Fruit fly (Drosophila melanogaster): ENCODE data around the gene nerfin-1.
A peak's percentile ranks its signal among the peaks of the same experiment; 100 is the strongest.
"Not testable (repeated sequence)": the region's sequence is repeated elsewhere in the genome, so short reads cannot be mapped to it uniquely, and the experiment has no call there.

nerfin-1 gene

dm6 chr3L:908508-909162 is at the start of gene nerfin-1:
Gene nerfin-1, plus strand, starts transcription at chr3L:909112.
- TF ChIP-seq Dll (optimal IDR thresholded peaks at IDR 0.05) (no peak), pan (optimal IDR thresholded peaks at IDR 0.05) (no peak), EcR (GFP tag; optimal IDR thresholded peaks at IDR 0.05) (no peak), CG8478 (optimal IDR thresholded peaks at IDR 0.05) (no peak), usp (GFP tag; optimal IDR thresholded peaks at IDR 0.05) (no peak), psq (optimal IDR thresholded peaks at IDR 0.05) (no peak)

dm6 chr3L:865096-865495 is 43.8 kb upstream of the nerfin-1 start, which contains the start of gene CG12502:
Gene CG12502, plus strand, starts transcription at chr3L:865396.
- TF ChIP-seq psq (optimal IDR thresholded peaks at IDR 0.05); usp (GFP tag; optimal IDR thresholded peaks at IDR 0.05); pan (optimal IDR thresholded peaks at IDR 0.05): not testable (repeated sequence)

dm6 chr3L:868800-869199 is 40.1 kb upstream of the nerfin-1 start:
- TF ChIP-seq CG8478 (optimal IDR thresholded peaks at IDR 0.05): no peak
- no peak for TF ChIP-seq psq (optimal IDR thresholded peaks at IDR 0.05)
- TF ChIP-seq usp (GFP tag; optimal IDR thresholded peaks at IDR 0.05): no peak
- TF ChIP-seq Dll (optimal IDR thresholded peaks at IDR 0.05): no peak
- TF ChIP-seq EcR (GFP tag; optimal IDR thresholded peaks at IDR 0.05): no peak
- no peak for TF ChIP-seq pan (optimal IDR thresholded peaks at IDR 0.05)

dm6 chr3L:871713-872112 is 37.2 kb upstream of the nerfin-1 start, which contains the start of gene Usp10:
Gene Usp10, plus strand, starts transcription at chr3L:871899.
- TF ChIP-seq Dll (optimal IDR thresholded peaks at IDR 0.05) (no peak), pan (optimal IDR thresholded peaks at IDR 0.05) (no peak), psq (optimal IDR thresholded peaks at IDR 0.05) (no peak), CG8478 (optimal IDR thresholded peaks at IDR 0.05) (no peak), EcR (GFP tag; optimal IDR thresholded peaks at IDR 0.05) (no peak), usp (GFP tag; optimal IDR thresholded peaks at IDR 0.05) (no peak)

- TF ChIP-seq psq (optimal IDR thresholded peaks at IDR 0.05) (no peak), usp (GFP tag; optimal IDR thresholded peaks at IDR 0.05) (no peak), CG8478 (optimal IDR thresholded peaks at IDR 0.05) (no peak), EcR (GFP tag; optimal IDR thresholded peaks at IDR 0.05) (no peak), pan (optimal IDR thresholded peaks at IDR 0.05) (no peak), Dll (optimal IDR thresholded peaks at IDR 0.05) (no peak)
These were observed 36.4 kb upstream of the nerfin-1 start for dm6 chr3L:872389-872972.

- TF ChIP-seq Dll (optimal IDR thresholded peaks at IDR 0.05) (no peak), CG8478 (optimal IDR thresholded peaks at IDR 0.05) (no peak), psq (optimal IDR thresholded peaks at IDR 0.05) (no peak), EcR (GFP tag; optimal IDR thresholded peaks at IDR 0.05) (no peak), pan (optimal IDR thresholded peaks at IDR 0.05) (no peak), usp (GFP tag; optimal IDR thresholded peaks at IDR 0.05) (no peak)
These were observed 33.4 kb upstream of the nerfin-1 start for dm6 chr3L:875416-876011.

dm6 chr3L:876087-876486 is 32.8 kb upstream of the nerfin-1 start:
- TF ChIP-seq psq (optimal IDR thresholded peaks at IDR 0.05) (no peak), Dll (optimal IDR thresholded peaks at IDR 0.05) (no peak), CG8478 (optimal IDR thresholded peaks at IDR 0.05) (no peak), usp (GFP tag; optimal IDR thresholded peaks at IDR 0.05) (no peak), pan (optimal IDR thresholded peaks at IDR 0.05) (no peak), EcR (GFP tag; optimal IDR thresholded peaks at IDR 0.05) (no peak)

dm6 chr3L:876656-877055 is 32.3 kb upstream of the nerfin-1 start:
- TF ChIP-seq usp (GFP tag; optimal IDR thresholded peaks at IDR 0.05): no peak
- no peak for TF ChIP-seq pan (optimal IDR thresholded peaks at IDR 0.05)
- no peak for TF ChIP-seq EcR (GFP tag; optimal IDR thresholded peaks at IDR 0.05)
- no peak for TF ChIP-seq CG8478 (optimal IDR thresholded peaks at IDR 0.05)
- no peak for TF ChIP-seq psq (optimal IDR thresholded peaks at IDR 0.05)

dm6 chr3L:880851-881250 is 28.1 kb upstream of the nerfin-1 start:
- TF ChIP-seq pan (optimal IDR thresholded peaks at IDR 0.05) (no peak), Dll (optimal IDR thresholded peaks at IDR 0.05) (peak; percentile 51)

- TF ChIP-seq Dll (optimal IDR thresholded peaks at IDR 0.05) (peak; percentile 78), CG8478 (optimal IDR thresholded peaks at IDR 0.05) (no peak), usp (GFP tag; optimal IDR thresholded peaks at IDR 0.05) (no peak)
These were observed 27.2 kb upstream of the nerfin-1 start, which contains the start of gene CG13907 for dm6 chr3L:881496-882235. Gene CG13907, minus strand, starts transcription at chr3L:882013.

dm6 chr3L:882236-882891 is 26.5 kb upstream of the nerfin-1 start:
- no peak for TF ChIP-seq Dll (optimal IDR thresholded peaks at IDR 0.05)
- no peak for TF ChIP-seq pan (optimal IDR thresholded peaks at IDR 0.05)
- TF ChIP-seq psq (optimal IDR thresholded peaks at IDR 0.05): no peak
- no peak for TF ChIP-seq CG8478 (optimal IDR thresholded peaks at IDR 0.05)
- no peak for TF ChIP-seq usp (GFP tag; optimal IDR thresholded peaks at IDR 0.05)
- TF ChIP-seq EcR (GFP tag; optimal IDR thresholded peaks at IDR 0.05): no peak

- TF ChIP-seq usp (GFP tag; optimal IDR thresholded peaks at IDR 0.05) (no peak), Dll (optimal IDR thresholded peaks at IDR 0.05) (no peak), psq (optimal IDR thresholded peaks at IDR 0.05) (no peak), CG8478 (optimal IDR thresholded peaks at IDR 0.05) (no peak), pan (optimal IDR thresholded peaks at IDR 0.05) (no peak), EcR (GFP tag; optimal IDR thresholded peaks at IDR 0.05) (no peak)
These were observed 26.0 kb upstream of the nerfin-1 start for dm6 chr3L:882892-883255.

Measured in whole organism.